Fruit fly (Drosophila melanogaster): ENCODE measurements around the gene beta-Spec.

dm6 chrX:17651216-17651997 lies 5.8 kb upstream of the beta-Spec start:
- TF ChIP-seq CG8478 (optimal IDR thresholded peaks at IDR 0.05): no peak
- no peak for TF ChIP-seq CTCF (optimal IDR thresholded peaks at IDR 0.05)
